Worm (Caenorhabditis elegans) whole organism, midembryonic: ENCODE results near the gene C23H5.15.

Experiments used
- T22C8.4 ChIP-seq: fragments of 200-800 bp; sonication (Bioruptor generic); IDR thresholded peaks from 2 replicates; pipeline ENCODE4 v1.3.6; 2022; ENCODE audit warnings: missing genetic modification characterization, missing compliant biosample characterization
- cog-1 ChIP-seq: sonication (generic microtip); optimal IDR thresholded peaks from 2 replicates; lab custom pipeline; 2016; ENCODE audit warnings: missing genetic modification characterization, missing compliant biosample characterization
- flt-1 ChIP-seq: fragments of 200-800 bp; sonication (Bioruptor generic); IDR thresholded peaks from 2 replicates; pipeline ENCODE4 v1.3.6; 2022; ENCODE audit warnings: missing genetic modification characterization, missing compliant biosample characterization
- klf-2 ChIP-seq: fragments of 200-800 bp; sonication (Bioruptor generic); conservative IDR thresholded peaks from 2 replicates; pipeline ENCODE4 v1.3.6; 2022; ENCODE audit warnings: missing genetic modification reagents, missing genetic modification characterization, missing compliant biosample characterization
- med-1 ChIP-seq: sonication (generic microtip); optimal IDR thresholded peaks from 2 replicates; lab custom pipeline; 2017; ENCODE audit warnings: missing genetic modification characterization, mild to moderate bottlenecking, missing compliant biosample characterization, antibody characterized with exemption, missing genetic modification reagents; ENCODE audit not compliant: insufficient read depth
- ref-1 ChIP-seq: fragments of 200-800 bp; sonication (Bioruptor generic); conservative IDR thresholded peaks from 2 replicates; pipeline ENCODE4 v1.3.6; 2022; ENCODE audit warnings: missing genetic modification reagents, missing genetic modification characterization, missing compliant biosample characterization
- tab-1 ChIP-seq: fragments of 200-800 bp; sonication (Bioruptor generic); IDR thresholded peaks from 2 replicates; pipeline ENCODE4 v1.3.6; 2022; ENCODE audit warnings: missing genetic modification characterization, missing compliant biosample characterization
- ztf-23 ChIP-seq: fragments of 200-800 bp; sonication (Bioruptor generic); IDR thresholded peaks from 2 replicates; pipeline ENCODE4 v1.3.6; 2022; ENCODE audit warnings: missing genetic modification reagents, missing genetic modification characterization, missing compliant biosample characterization
- ztf-29 ChIP-seq: fragments of 200-800 bp; sonication (Bioruptor generic); IDR thresholded peaks from 2 replicates; pipeline ENCODE4 v1.3.6; 2022; ENCODE audit warnings: missing genetic modification reagents, missing genetic modification characterization, missing compliant biosample characterization

DNA sequence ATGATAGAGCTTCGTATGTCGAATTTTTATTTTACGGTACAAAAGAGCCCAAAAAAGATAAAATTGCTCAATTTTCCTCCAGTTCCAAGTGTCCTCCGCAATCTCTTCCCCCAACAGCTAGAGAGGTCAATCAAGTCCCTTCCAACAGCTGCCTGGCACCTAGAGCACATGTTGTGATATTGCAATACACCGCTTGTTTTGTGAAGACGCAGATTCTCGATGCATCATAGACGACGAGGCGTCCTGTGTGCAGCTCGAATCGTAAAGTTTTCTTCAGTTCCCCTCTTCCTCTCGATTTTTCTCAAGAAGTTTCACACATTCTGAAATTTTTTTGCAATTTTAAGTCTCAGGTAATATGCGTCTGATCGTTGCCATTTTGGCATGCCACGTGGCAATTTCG, 33.9 kb upstream of the C23H5.15 start, which contains the start of gene test-1:
- TF ChIP-seq ztf-23 (GFP tag; lab: Robert Waterston, UW) (no peak), med-1 (GFP tag; lab: Kevin White, UChicago) (no peak), klf-2 (GFP tag; lab: Robert Waterston, UW) (no peak), ztf-29 (GFP tag; lab: Robert Waterston, UW) (no peak), ref-1 (GFP tag; lab: Robert Waterston, UW) (no peak), tab-1 (no peak), flt-1 (GFP tag; lab: Robert Waterston, UW) (no peak), cog-1 (tag; lab: Kevin White, UChicago) (no peak), T22C8.4 (no peak)
